Fruit fly (Drosophila melanogaster) whole organism, embryonic: ENCODE measurements around the gene slif.
A peak's percentile ranks its signal among the peaks of the same experiment; 100 is the strongest.

Experiments used
- ATbp ChIP-seq: fragments of 200-800 bp; sonication (Bioruptor generic); optimal IDR thresholded peaks from 2 replicates; lab custom pipeline; 2017; ENCODE audit warnings: missing biosample characterization, mild to moderate bottlenecking, missing genetic modification characterization, missing genetic modification reagents
- Abd-B ChIP-seq: fragments of 200-800 bp; sonication (Bioruptor generic); optimal IDR thresholded peaks from 2 replicates; lab custom pipeline; 2018; ENCODE audit warnings: missing biosample characterization, mild to moderate bottlenecking, missing genetic modification characterization, moderate library complexity
- Awh ChIP-seq: fragments of 200-800 bp; sonication (Bioruptor generic); IDR thresholded peaks from 2 replicates; pipeline ENCODE4, ENCODE4 v1.3.6; 2022; ENCODE audit warnings: missing biosample characterization, missing genetic modification characterization
- CG10147 ChIP-seq: fragments of 200-800 bp; sonication (Bioruptor generic); optimal IDR thresholded peaks from 2 replicates; lab custom pipeline; 2019; ENCODE audit warnings: missing biosample characterization, mild to moderate bottlenecking, missing genetic modification characterization, moderate library complexity
- CG10267 ChIP-seq: fragments of 200-800 bp; sonication (Bioruptor generic); optimal IDR thresholded peaks from 2 replicates; lab custom pipeline; 2018; ENCODE audit warnings: missing biosample characterization, mild to moderate bottlenecking, missing genetic modification characterization, moderate library complexity
- CG10543 ChIP-seq: fragments of 200-800 bp; sonication (Bioruptor generic); optimal IDR thresholded peaks from 3 replicates; lab custom pipeline; 2017; ENCODE audit warnings: missing biosample characterization, mild to moderate bottlenecking, missing genetic modification characterization, moderate library complexity
- CG10979 ChIP-seq: fragments of 200-800 bp; sonication (Bioruptor generic); optimal IDR thresholded peaks from 2 replicates; lab custom pipeline; 2018; ENCODE audit warnings: missing biosample characterization, mild to moderate bottlenecking, missing genetic modification characterization, moderate library complexity
- CG12744 ChIP-seq: fragments of 200-800 bp; sonication (Bioruptor generic); optimal IDR thresholded peaks from 2 replicates; lab custom pipeline; 2016; ENCODE audit warnings: missing biosample characterization, missing genetic modification characterization
- CG14441 ChIP-seq: fragments of 200-800 bp; sonication (Bioruptor generic); IDR thresholded peaks from 2 replicates; pipeline ENCODE4 v1.3.6; 2022; ENCODE audit warnings: missing biosample characterization, missing genetic modification characterization
- CG14667 ChIP-seq: fragments of 200-800 bp; sonication (Bioruptor generic); IDR thresholded peaks from 2 replicates; pipeline ENCODE4 v1.3.6; 2022; ENCODE audit warnings: missing biosample characterization, missing genetic modification characterization
- CG14710 ChIP-seq: fragments of 200-800 bp; sonication (Bioruptor generic); optimal IDR thresholded peaks from 3 replicates; lab custom pipeline; 2019; ENCODE audit warnings: missing biosample characterization, mild to moderate bottlenecking, missing genetic modification characterization, moderate library complexity
- CG15269 ChIP-seq: fragments of 200-800 bp; sonication (Bioruptor generic); optimal IDR thresholded peaks from 2 replicates; lab custom pipeline; 2018; ENCODE audit warnings: missing biosample characterization, mild to moderate bottlenecking, missing genetic modification characterization, moderate library complexity
- CG1529 ChIP-seq: fragments of 200-800 bp; sonication (Bioruptor generic); optimal IDR thresholded peaks from 3 replicates; lab custom pipeline; 2018; ENCODE audit warnings: missing biosample characterization, missing genetic modification characterization
- CG16815 ChIP-seq: fragments of 200-800 bp; sonication (Bioruptor generic); optimal IDR thresholded peaks from 3 replicates; lab custom pipeline; 2017; ENCODE audit warnings: missing biosample characterization, mild to moderate bottlenecking, missing genetic modification characterization
- CG17328 ChIP-seq: fragments of 200-800 bp; sonication (Bioruptor generic); IDR thresholded peaks from 2 replicates; pipeline ENCODE4 v1.3.6; 2022; ENCODE audit warnings: missing biosample characterization, missing genetic modification characterization
- CG17361 ChIP-seq: fragments of 200-800 bp; sonication (Bioruptor generic); IDR thresholded peaks from 3 replicates; pipeline ENCODE4 v1.3.6; 2022; ENCODE audit warnings: missing biosample characterization, missing genetic modification characterization
- CG18599 ChIP-seq: fragments of 200-800 bp; sonication (Bioruptor generic); optimal IDR thresholded peaks from 3 replicates; lab custom pipeline; 2017; ENCODE audit warnings: missing biosample characterization, missing genetic modification characterization, mild to moderate bottlenecking, moderate library complexity, missing genetic modification reagents
- CG2712 ChIP-seq: fragments of 200-800 bp; optimal IDR thresholded peaks from 3 replicates; lab custom pipeline; 2019; ENCODE audit warnings: missing biosample characterization, mild to moderate bottlenecking, missing genetic modification characterization, moderate library complexity
- CG34376 ChIP-seq: fragments of 200-800 bp; sonication (Bioruptor generic); optimal IDR thresholded peaks from 2 replicates; lab custom pipeline; 2018; ENCODE audit warnings: missing biosample characterization, mild to moderate bottlenecking, missing genetic modification characterization
- CG42726 ChIP-seq: fragments of 200-800 bp; sonication (Bioruptor generic); IDR thresholded peaks from 2 replicates; pipeline ENCODE4 v1.3.6; 2022; ENCODE audit warnings: missing biosample characterization, missing genetic modification characterization; ENCODE audit not compliant: partially characterized antibody
- CG4360 ChIP-seq: fragments of 200-800 bp; sonication (Bioruptor generic); IDR thresholded peaks from 2 replicates; pipeline ENCODE4 v1.3.6; 2022; ENCODE audit warnings: missing biosample characterization, missing genetic modification characterization
- CG5953 ChIP-seq: fragments of 200-800 bp; sonication (Bioruptor generic); IDR thresholded peaks from 2 replicates; pipeline ENCODE4 v1.3.6; 2022; ENCODE audit warnings: missing biosample characterization, missing genetic modification characterization
- CoRest ChIP-seq: fragments of 200-800 bp; sonication (Bioruptor generic); optimal IDR thresholded peaks from 3 replicates; lab custom pipeline; 2018; ENCODE audit warnings: missing biosample characterization, mild to moderate bottlenecking, missing genetic modification characterization, moderate library complexity
- D ChIP-seq, 2 experiments: fragments of 200-800 bp in 1 of 2; fragments of >200 bp in 1 of 2; sonication (Bioruptor generic) in 1 of 2; optimal IDR thresholded peaks; 2 replicates in 1 of 2; 3 replicates in 1 of 2; lab custom pipeline; 2017; ENCODE audit warnings: mild to moderate bottlenecking in 1 of 2, missing biosample characterization in 1 of 2, missing genetic modification characterization in 1 of 2, missing genetic modification reagents in 1 of 2
- Deaf1 ChIP-seq: fragments of 200-800 bp; optimal IDR thresholded peaks from 3 replicates; lab custom pipeline; 2019; ENCODE audit warnings: missing biosample characterization, mild to moderate bottlenecking, missing genetic modification characterization, moderate library complexity
- Dip3 ChIP-seq: fragments of 200-800 bp; sonication (Bioruptor generic); optimal IDR thresholded peaks from 3 replicates; lab custom pipeline; 2016; ENCODE audit warnings: missing biosample characterization, missing genetic modification characterization
- Hmr ChIP-seq: fragments of 200-800 bp; sonication (Bioruptor generic); optimal IDR thresholded peaks from 3 replicates; lab custom pipeline; 2017; ENCODE audit warnings: mild to moderate bottlenecking, missing biosample characterization, missing genetic modification reagents, missing genetic modification characterization
- Hr3 ChIP-seq: fragments of 200-800 bp; sonication (Bioruptor generic); optimal IDR thresholded peaks from 3 replicates; lab custom pipeline; 2016; ENCODE audit warnings: missing biosample characterization, missing genetic modification characterization
- Sox102F ChIP-seq: fragments of 200-800 bp; sonication (Bioruptor generic); optimal IDR thresholded peaks from 2 replicates; lab custom pipeline; 2018; ENCODE audit warnings: missing biosample characterization, mild to moderate bottlenecking, missing genetic modification characterization, moderate library complexity
- Trl ChIP-seq, 3 experiments: fragments of >200 bp in 2 of 3; fragments of 200-800 bp in 1 of 3; sonication (Bioruptor generic) in 1 of 3; optimal IDR thresholded peaks; 2 replicates in 1 of 3; 3 replicates in 2 of 3; lab custom pipeline; 2016 to 2017; ENCODE audit warnings: missing biosample characterization in 1 of 3, missing genetic modification characterization in 1 of 3
- ara ChIP-seq: fragments of 200-800 bp; sonication (Bioruptor generic); IDR thresholded peaks from 2 replicates; pipeline ENCODE4 v1.3.6; 2022; ENCODE audit warnings: missing biosample characterization, missing genetic modification characterization
- ash1 ChIP-seq: fragments of 200-800 bp; sonication (Bioruptor generic); optimal IDR thresholded peaks from 2 replicates; lab custom pipeline; 2018; ENCODE audit warnings: missing biosample characterization, mild to moderate bottlenecking, missing genetic modification characterization
- bsh ChIP-seq, 2 experiments: fragments of 200-800 bp; sonication (Bioruptor generic); optimal IDR thresholded peaks; 2 replicates each; lab custom pipeline; 2017 to 2018; ENCODE audit warnings: mild to moderate bottlenecking in 2 of 2, missing biosample characterization in 2 of 2, missing genetic modification characterization in 2 of 2, moderate library complexity in 1 of 2
- corto ChIP-seq: fragments of 200-800 bp; sonication (Bioruptor generic); optimal IDR thresholded peaks from 2 replicates; lab custom pipeline; 2016; ENCODE audit warnings: missing biosample characterization, mild to moderate bottlenecking, missing genetic modification characterization, moderate library complexity
- dmrt99B ChIP-seq: fragments of 200-800 bp; sonication (Bioruptor generic); optimal IDR thresholded peaks from 2 replicates; lab custom pipeline; 2018; ENCODE audit warnings: missing biosample characterization, mild to moderate bottlenecking, missing genetic modification characterization, moderate library complexity
- dpn ChIP-seq, 2 experiments: fragments of 200-800 bp; sonication (Bioruptor generic); optimal IDR thresholded peaks; 3 replicates each; lab custom pipeline; 2016; ENCODE audit warnings: missing biosample characterization in 2 of 2, missing genetic modification characterization in 2 of 2
- dysf ChIP-seq: fragments of 200-800 bp; sonication (Bioruptor generic); IDR thresholded peaks from 3 replicates; pipeline ENCODE4 v1.3.6; 2022; ENCODE audit warnings: missing biosample characterization, missing genetic modification characterization
- hbn ChIP-seq: fragments of 200-800 bp; sonication (Bioruptor generic); IDR thresholded peaks from 2 replicates; pipeline ENCODE4 v1.3.6; 2022; ENCODE audit warnings: missing biosample characterization, missing genetic modification characterization; ENCODE audit not compliant: partially characterized antibody
- knrl ChIP-seq: fragments of 200-800 bp; sonication (Bioruptor generic); IDR thresholded peaks from 3 replicates; pipeline ENCODE4 v1.3.6; 2022; ENCODE audit warnings: missing biosample characterization, missing genetic modification characterization; ENCODE audit not compliant: partially characterized antibody
- lab ChIP-seq: fragments of 200-800 bp; sonication (Bioruptor generic); optimal IDR thresholded peaks from 3 replicates; lab custom pipeline; 2017; ENCODE audit warnings: missing biosample characterization, missing genetic modification characterization, mild to moderate bottlenecking, moderate library complexity, missing genetic modification reagents
- lmd ChIP-seq: fragments of 200-800 bp; sonication (Bioruptor generic); IDR thresholded peaks from 2 replicates; pipeline ENCODE4 v1.3.6; 2022; ENCODE audit warnings: missing biosample characterization, missing genetic modification characterization
- row ChIP-seq: fragments of 200-800 bp; sonication (Bioruptor generic); IDR thresholded peaks from 3 replicates; pipeline ENCODE4 v1.3.6; 2022; ENCODE audit warnings: missing biosample characterization, missing genetic modification characterization
- sc ChIP-seq, 3 experiments: fragments of >200 bp in 2 of 3; fragments of 200-800 bp in 1 of 3; sonication (Bioruptor generic) in 1 of 3; optimal IDR thresholded peaks; 2 replicates in 2 of 3; 3 replicates in 1 of 3; lab custom pipeline; 2017; ENCODE audit warnings: mild to moderate bottlenecking in 1 of 3, missing biosample characterization in 1 of 3, missing genetic modification characterization in 1 of 3, missing genetic modification reagents in 1 of 3
- sd ChIP-seq: fragments of 200-800 bp; sonication (Bioruptor generic); optimal IDR thresholded peaks from 3 replicates; lab custom pipeline; 2018; ENCODE audit warnings: missing biosample characterization, mild to moderate bottlenecking, missing genetic modification characterization, moderate library complexity
- sob ChIP-seq: fragments of 200-800 bp; sonication (Bioruptor generic); IDR thresholded peaks from 2 replicates; pipeline ENCODE4 v1.3.6; 2022; ENCODE audit warnings: missing biosample characterization, missing genetic modification characterization
- wor ChIP-seq: fragments of 200-800 bp; sonication (Bioruptor generic); IDR thresholded peaks from 2 replicates; pipeline ENCODE4 v1.3.6; 2022; ENCODE audit warnings: missing biosample characterization, missing genetic modification characterization

slif gene

dm6 chr3L:22909914-22910541 is 29.2 kb downstream of the slif start, which contains the start of gene CG12768 (continued):
- TF ChIP-seq ATbp (GFP tag; lab: Kevin White, UChicago): peak; percentile 35
- no peak for TF ChIP-seq dpn (GFP tag; optimal IDR thresholded peaks at IDR 0.05; lab: Kevin White, UChicago)
- TF ChIP-seq sd (tag; lab: Kevin White, UChicago): no peak
- no peak for TF ChIP-seq CG17328
- TF ChIP-seq CG14667 (GFP tag; lab: Robert Waterston, UW): no peak
- no peak for TF ChIP-seq wor (GFP tag; lab: Robert Waterston, UW)
- peak; percentile 38 for TF ChIP-seq Hmr (GFP tag; lab: Kevin White, UChicago)
- no peak for TF ChIP-seq Dip3 (GFP tag; lab: Kevin White, UChicago)
- TF ChIP-seq sc (optimal IDR thresholded peaks at IDR 0.05; lab: Kevin White, UChicago): no peak
- peak; percentile 9 for TF ChIP-seq sc (GFP tag; optimal IDR thresholded peaks at IDR 0.05; lab: Kevin White, UChicago)
- TF ChIP-seq hbn (GFP tag; lab: Robert Waterston, UW): 0 out of 2 replicates have a peak, but pooled peaks have one; percentile 22
- TF ChIP-seq CG4360 (GFP tag; lab: Robert Waterston, UW): peak; percentile 87
- no peak for TF ChIP-seq ash1 (GFP tag; lab: Kevin White, UChicago)
- TF ChIP-seq CG10543 (GFP tag; lab: Kevin White, UChicago): no peak
- TF ChIP-seq bsh (GFP tag; optimal IDR thresholded peaks at IDR 0.05; lab: Kevin White, UChicago): peak in 1 of 2 experiments; percentile 13
- no peak for TF ChIP-seq CG10147 (GFP tag; lab: Kevin White, UChicago)
- no peak for TF ChIP-seq sob (GFP tag; lab: Robert Waterston, UW)
- no peak for TF ChIP-seq Deaf1 (tag; lab: Kevin White, UChicago)
- peak; percentile 25 for TF ChIP-seq CG14710 (tag; lab: Kevin White, UChicago)
- TF ChIP-seq CG5953: 0 out of 2 replicates have a peak, but pooled peaks have one; percentile 5
- peak; percentile 41 for TF ChIP-seq dmrt99B (tag; lab: Kevin White, UChicago)
- TF ChIP-seq row: 0 out of 3 replicates have a peak, but pooled peaks have one; percentile 31
- TF ChIP-seq Awh: no peak
- TF ChIP-seq CG10979 (tag; lab: Kevin White, UChicago): peak; percentile 54
- peak; percentile 13 for TF ChIP-seq lab (GFP tag; lab: Kevin White, UChicago)
- no peak for TF ChIP-seq Abd-B (GFP tag; lab: Kevin White, UChicago)
- peak; percentile 57 for TF ChIP-seq CG2712 (tag; lab: Kevin White, UChicago)
- TF ChIP-seq CG15269 (tag; lab: Kevin White, UChicago): peak; percentile 9
- TF ChIP-seq D (optimal IDR thresholded peaks at IDR 0.05; lab: Kevin White, UChicago): no peak
- peak; percentile 50 for TF ChIP-seq D (GFP tag; optimal IDR thresholded peaks at IDR 0.05; lab: Kevin White, UChicago)
- no peak for TF ChIP-seq CG12744 (GFP tag; lab: Kevin White, UChicago)
- TF ChIP-seq CG42726 (GFP tag; lab: Robert Waterston, UW): no peak
- no peak for TF ChIP-seq corto (GFP tag; lab: Kevin White, UChicago)
- TF ChIP-seq Sox102F (GFP tag; lab: Kevin White, UChicago): peak; percentile 25
- TF ChIP-seq CG18599 (GFP tag; lab: Kevin White, UChicago): peak; percentile 17
- TF ChIP-seq ara: peak; percentile 37; the same call in 1 of the 2 replicates
- TF ChIP-seq Trl (optimal IDR thresholded peaks at IDR 0.05; lab: Kevin White, UChicago): peak; percentile 69 to 81
- TF ChIP-seq Trl (GFP tag; optimal IDR thresholded peaks at IDR 0.05; lab: Kevin White, UChicago): no peak
- no peak for TF ChIP-seq CG34376 (GFP tag; lab: Kevin White, UChicago)
- TF ChIP-seq CG17361: peak; percentile 71; the same call in 2 of the 3 replicates
- TF ChIP-seq lmd (GFP tag; lab: Robert Waterston, UW): no peak
- peak; percentile 18 for TF ChIP-seq CG16815 (GFP tag; lab: Kevin White, UChicago)
- peak; percentile 9 for TF ChIP-seq Hr3 (GFP tag; lab: Kevin White, UChicago)
- TF ChIP-seq CoRest (tag; lab: Kevin White, UChicago): peak; percentile 35
- TF ChIP-seq CG14441 (GFP tag; lab: Robert Waterston, UW): no peak
- no peak for TF ChIP-seq knrl (GFP tag; lab: Robert Waterston, UW)
- TF ChIP-seq CG10267 (tag; lab: Kevin White, UChicago): peak; percentile 43
- 0 out of 3 replicates have a peak, but pooled peaks have one; percentile 24 for TF ChIP-seq dysf (GFP tag; lab: Robert Waterston, UW)
- TF ChIP-seq CG1529: peak; percentile 30
